Worm (Caenorhabditis elegans): ENCODE measurements around the gene C25F9.11.

DNA sequence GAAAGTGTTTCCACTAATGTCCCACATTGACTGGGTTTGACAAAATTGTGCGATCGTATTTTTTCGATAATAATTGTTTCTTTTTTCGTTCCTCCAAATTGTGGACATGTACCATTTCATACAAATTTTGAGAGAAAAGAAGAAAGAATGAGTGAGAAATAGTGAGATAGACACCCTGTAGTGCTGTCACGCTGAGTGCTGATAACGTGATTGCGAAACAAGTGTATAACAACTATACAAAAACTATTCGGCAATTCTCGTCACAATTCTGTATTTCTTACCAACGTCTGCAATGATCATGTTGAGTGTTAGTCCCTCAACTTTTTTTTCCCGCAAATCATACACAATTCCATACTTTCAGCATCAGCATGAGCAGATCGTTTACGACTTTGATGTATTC lies 3.4 kb upstream of the C25F9.11 start, which contains the start of gene C25F9.14:
- no peak for TF ChIP-seq ceh-9 (tag; optimal IDR thresholded peaks at IDR 0.05)
- TF ChIP-seq nhr-237 (tag; optimal IDR thresholded peaks at IDR 0.05), result no peak
